Worm (Caenorhabditis elegans): ENCODE measurements around the gene egl-43.

egl-43 gene

DNA sequence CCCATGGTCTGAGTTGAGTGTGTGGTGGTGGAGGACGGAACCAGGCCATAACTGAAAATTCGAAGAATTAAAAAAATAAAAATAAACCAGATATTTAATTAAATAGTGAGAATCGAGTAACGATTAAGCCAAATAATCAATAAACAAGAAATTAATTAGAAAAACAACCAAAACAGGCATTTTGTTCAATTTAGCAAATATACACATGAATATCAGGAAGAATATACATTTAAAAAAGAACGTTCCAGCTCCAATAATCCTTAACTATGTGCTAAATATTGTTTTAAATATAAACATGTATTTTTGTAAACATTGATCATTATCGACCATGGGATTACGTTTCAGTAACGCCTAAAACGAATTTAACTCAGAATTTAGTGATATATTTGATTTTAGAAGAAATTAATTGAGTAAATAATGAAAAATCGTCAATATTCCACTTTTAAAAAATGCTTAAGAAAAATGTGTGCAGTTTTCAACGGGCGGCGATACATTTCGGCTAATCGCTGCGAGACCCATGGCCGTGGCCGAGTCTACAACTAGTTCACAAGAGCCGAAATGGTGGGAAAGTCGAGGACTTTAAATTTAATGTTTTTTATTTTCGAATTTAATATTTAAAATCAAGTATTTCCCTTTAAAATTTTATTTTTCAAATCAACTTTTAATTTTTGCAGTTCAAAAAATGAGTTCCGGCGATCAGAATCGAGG lies 13.2 kb downstream of the egl-43 start, which contains the start of the genes R53.4 and psf-1 (continued):
- TF ChIP-seq snpc-3.4 (tag; optimal IDR thresholded peaks at IDR 0.05) (peak; percentile 64), lag-1 (GFP tag; IDR thresholded peaks at IDR 0.05) (no peak), let-607 (tag; optimal IDR thresholded peaks at IDR 0.05) (no peak), ceh-100 (GFP tag; IDR thresholded peaks at IDR 0.05) (no peak), mel-28 (tag; optimal IDR thresholded peaks at IDR 0.05; ENCODE audit: borderline replicate concordance) (no peak), ztf-25 (GFP tag; IDR thresholded peaks at IDR 0.05) (no peak), bed-2 (GFP tag; IDR thresholded peaks at IDR 0.05) (no peak), zfh-2 (GFP tag; conservative IDR thresholded peaks at IDR 0.05) (no peak), ZK185.1 (tag; optimal IDR thresholded peaks at IDR 0.05; ENCODE audit: poor library complexity, severe bottlenecking) (peak; percentile 78), dox-1 (GFP tag; IDR thresholded peaks at IDR 0.05) (peak; percentile 77), unc-62 (GFP tag; optimal IDR thresholded peaks at IDR 0.05) (no peak), attf-6 (GFP tag; IDR thresholded peaks at IDR 0.05) (no peak), sptf-2 (GFP tag; optimal IDR thresholded peaks at IDR 0.05) (peak; percentile 29), athp-1 (tag; optimal IDR thresholded peaks at IDR 0.05) (no peak), cebp-1 (GFP tag; IDR thresholded peaks at IDR 0.05) (no peak), cebp-1 (tag; optimal IDR thresholded peaks at IDR 0.05) (peak; percentile 37), sea-2 (GFP tag; IDR thresholded peaks at IDR 0.05) (no peak), die-1 (tag; optimal IDR thresholded peaks at IDR 0.05) (no peak), ama-1 (optimal IDR thresholded peaks at IDR 0.05) (no peak), ama-1 (GFP tag; optimal IDR thresholded peaks at IDR 0.05) (no peak), K12H6.12 (tag; optimal IDR thresholded peaks at IDR 0.05) (no peak), F37B4.10 (GFP tag; IDR thresholded peaks at IDR 0.05) (no peak), rcor-1 (GFP tag; IDR thresholded peaks at IDR 0.05) (no peak), pha-4 (tag; optimal IDR thresholded peaks at IDR 0.05) (no peak), attf-3 (GFP tag; conservative IDR thresholded peaks at IDR 0.05) (peak; percentile 60; the same call in 1 of the 2 replicates), F57C9.4 (tag; optimal IDR thresholded peaks at IDR 0.05) (no peak), repo-1 (tag; optimal IDR thresholded peaks at IDR 0.05) (no peak), Y56A3A.18 (GFP tag; IDR thresholded peaks at IDR 0.05) (no peak), hrde-1 (tag; optimal IDR thresholded peaks at IDR 0.05; ENCODE audit: borderline replicate concordance) (no peak), tbp1 (GFP tag; optimal IDR thresholded peaks at IDR 0.05) (peak; percentile 17), chd-7 (tag; optimal IDR thresholded peaks at IDR 0.05) (no peak), F22D6.2 (tag; optimal IDR thresholded peaks at IDR 0.05) (no peak), Y95B8A.8 (GFP tag; IDR thresholded peaks at IDR 0.05) (no peak), unc-130 (GFP tag; optimal IDR thresholded peaks at IDR 0.05) (peak; percentile 52), ceh-40 (GFP tag; IDR thresholded peaks at IDR 0.05) (no peak), Y67H2A.10 (GFP tag; conservative IDR thresholded peaks at IDR 0.05) (0 out of 2 replicates have a peak, but pooled peaks have one; percentile 11), xnd-1 (tag; optimal IDR thresholded peaks at IDR 0.05) (no peak), cebp-2 (GFP tag; IDR thresholded peaks at IDR 0.05) (no peak), F55B11.4 (tag; optimal IDR thresholded peaks at IDR 0.05; ENCODE audit: borderline replicate concordance, insufficient read depth) (no peak), F57A8.1 (GFP tag; optimal IDR thresholded peaks at IDR 0.05) (no peak), atf-7 (tag; optimal IDR thresholded peaks at IDR 0.05) (no peak), pbrm-1 (GFP tag; IDR thresholded peaks at IDR 0.05) (no peak; the same call in 1 of the 2 replicates), aptf-3 (GFP tag; IDR thresholded peaks at IDR 0.05) (no peak), let-526 (GFP tag; IDR thresholded peaks at IDR 0.05) (peak; percentile 47; the same call in 1 of the 2 replicates), D2030.7 (GFP tag; IDR thresholded peaks at IDR 0.05) (peak; percentile 70), hlh-26 (GFP tag; conservative IDR thresholded peaks at IDR 0.05) (no peak), akir-1 (GFP tag; optimal IDR thresholded peaks at IDR 0.05) (no peak), ztf-18 (tag; optimal IDR thresholded peaks at IDR 0.05) (no peak)
